Fruit fly (Drosophila melanogaster): ENCODE measurements around the gene CG15533.
A peak's percentile ranks its signal among the peaks of the same experiment; 100 is the strongest.

Gene CG15533

dm6 chr3R:30455817-30456544 is 27.4 kb downstream of the CG15533 start, which contains the start of gene aralar1:
Gene aralar1 (minus strand): TSS chr3R:30455867.
- TF ChIP-seq CG33017 (tag; optimal IDR thresholded peaks at IDR 0.05) (no peak), cic (GFP tag; optimal IDR thresholded peaks at IDR 0.05) (no peak), CG12768 (GFP tag; optimal IDR thresholded peaks at IDR 0.05) (no peak), CG7101 (tag; optimal IDR thresholded peaks at IDR 0.05) (no peak), CG1620 (GFP tag; optimal IDR thresholded peaks at IDR 0.05) (no peak), Hr96 (GFP tag; optimal IDR thresholded peaks at IDR 0.05) (no peak), Clk (GFP tag; optimal IDR thresholded peaks at IDR 0.05) (no peak), CG14711 (tag; optimal IDR thresholded peaks at IDR 0.05) (no peak), ovo (GFP tag; optimal IDR thresholded peaks at IDR 0.05) (no peak), tj (GFP tag; optimal IDR thresholded peaks at IDR 0.05) (no peak), pad (GFP tag; optimal IDR thresholded peaks at IDR 0.05) (no peak), CG5204 (GFP tag; optimal IDR thresholded peaks at IDR 0.05) (no peak), CG11617 (GFP tag; optimal IDR thresholded peaks at IDR 0.05) (no peak), bab1 (GFP tag; optimal IDR thresholded peaks at IDR 0.05) (no peak), Mnt (GFP tag; optimal IDR thresholded peaks at IDR 0.05) (no peak), Crg-1 (GFP tag; optimal IDR thresholded peaks at IDR 0.05) (no peak)

- TF ChIP-seq bab1 (GFP tag; optimal IDR thresholded peaks at IDR 0.05) (peak; percentile 69), kay (GFP tag; ENCODE audit: borderline replicate concordance) (peak; percentile 94), CG1620 (GFP tag; optimal IDR thresholded peaks at IDR 0.05) (no peak), cic (GFP tag; optimal IDR thresholded peaks at IDR 0.05) (no peak)
Measured at dm6 chr3R:30459066-30459935, 30.7 kb downstream of the CG15533 start, which contains the start of the genes CG2224 and CDase. Gene CG2224 (minus strand): TSS chr3R:30459300. Gene CDase (plus strand): TSS chr3R:30459521.

dm6 chr3R:30460187-30460586 is 31.6 kb downstream of the CG15533 start:
- TF ChIP-seq bab1 (GFP tag; optimal IDR thresholded peaks at IDR 0.05) (no peak), cic (GFP tag; optimal IDR thresholded peaks at IDR 0.05) (no peak), kay (GFP tag; ENCODE audit: borderline replicate concordance) (no peak), CG7101 (tag; optimal IDR thresholded peaks at IDR 0.05) (no peak), toe (GFP tag; optimal IDR thresholded peaks at IDR 0.05) (no peak), CG1620 (GFP tag; optimal IDR thresholded peaks at IDR 0.05) (no peak), pad (GFP tag; optimal IDR thresholded peaks at IDR 0.05) (no peak), CG12768 (GFP tag; optimal IDR thresholded peaks at IDR 0.05) (no peak), tj (GFP tag; optimal IDR thresholded peaks at IDR 0.05) (no peak), CG14711 (tag; optimal IDR thresholded peaks at IDR 0.05) (no peak), CG5204 (GFP tag; optimal IDR thresholded peaks at IDR 0.05) (no peak), Hr96 (GFP tag; optimal IDR thresholded peaks at IDR 0.05) (no peak), ovo (GFP tag; optimal IDR thresholded peaks at IDR 0.05) (no peak), CG33017 (tag; optimal IDR thresholded peaks at IDR 0.05) (no peak), Clk (GFP tag; optimal IDR thresholded peaks at IDR 0.05) (no peak), cnc (optimal IDR thresholded peaks at IDR 0.05) (no peak), CG11617 (GFP tag; optimal IDR thresholded peaks at IDR 0.05) (no peak), Crg-1 (GFP tag; optimal IDR thresholded peaks at IDR 0.05) (no peak), CG7045 (GFP tag; optimal IDR thresholded peaks at IDR 0.05) (no peak)

dm6 chr3R:30461608-30462243 is 33.1 kb downstream of the CG15533 start:
- TF ChIP-seq CG7101 (tag; optimal IDR thresholded peaks at IDR 0.05) (no peak), Clk (GFP tag; optimal IDR thresholded peaks at IDR 0.05) (no peak), Crg-1 (GFP tag; optimal IDR thresholded peaks at IDR 0.05) (no peak), kay (GFP tag; ENCODE audit: borderline replicate concordance) (no peak), CG11617 (GFP tag; optimal IDR thresholded peaks at IDR 0.05) (no peak), toe (GFP tag; optimal IDR thresholded peaks at IDR 0.05) (no peak), pad (GFP tag; optimal IDR thresholded peaks at IDR 0.05) (no peak), CG5204 (GFP tag; optimal IDR thresholded peaks at IDR 0.05) (no peak)

dm6 chr3R:30464244-30464643 is 35.6 kb downstream of the CG15533 start:
- TF ChIP-seq CG5204 (GFP tag; optimal IDR thresholded peaks at IDR 0.05) (no peak), CG1620 (GFP tag; optimal IDR thresholded peaks at IDR 0.05) (no peak), CG14711 (tag; optimal IDR thresholded peaks at IDR 0.05) (no peak), Mnt (GFP tag; optimal IDR thresholded peaks at IDR 0.05) (no peak), bab1 (GFP tag; optimal IDR thresholded peaks at IDR 0.05) (no peak), cic (GFP tag; optimal IDR thresholded peaks at IDR 0.05) (no peak), toe (GFP tag; optimal IDR thresholded peaks at IDR 0.05) (no peak), CG7045 (GFP tag; optimal IDR thresholded peaks at IDR 0.05) (no peak), kay (GFP tag; ENCODE audit: borderline replicate concordance) (no peak), Clk (GFP tag; optimal IDR thresholded peaks at IDR 0.05) (no peak), pad (GFP tag; optimal IDR thresholded peaks at IDR 0.05) (no peak), Crg-1 (GFP tag; optimal IDR thresholded peaks at IDR 0.05) (no peak), cnc (optimal IDR thresholded peaks at IDR 0.05) (no peak), CG11617 (GFP tag; optimal IDR thresholded peaks at IDR 0.05) (no peak), Hr96 (GFP tag; optimal IDR thresholded peaks at IDR 0.05) (no peak), CG33017 (tag; optimal IDR thresholded peaks at IDR 0.05) (no peak), ovo (GFP tag; optimal IDR thresholded peaks at IDR 0.05) (no peak)
